Fruit fly (Drosophila melanogaster) ovary, adult (tissue): ENCODE results near the gene CG31121.

Experiments used
- CG17801 ChIP-seq: fragments of 200-800 bp; optimal IDR thresholded peaks from 2 replicates; lab custom pipeline; 2019; ENCODE audit warnings: missing biosample characterization, mild to moderate bottlenecking, missing genetic modification characterization, moderate library complexity; ENCODE audit not compliant: partially characterized antibody

Gene CG31121

DNA sequence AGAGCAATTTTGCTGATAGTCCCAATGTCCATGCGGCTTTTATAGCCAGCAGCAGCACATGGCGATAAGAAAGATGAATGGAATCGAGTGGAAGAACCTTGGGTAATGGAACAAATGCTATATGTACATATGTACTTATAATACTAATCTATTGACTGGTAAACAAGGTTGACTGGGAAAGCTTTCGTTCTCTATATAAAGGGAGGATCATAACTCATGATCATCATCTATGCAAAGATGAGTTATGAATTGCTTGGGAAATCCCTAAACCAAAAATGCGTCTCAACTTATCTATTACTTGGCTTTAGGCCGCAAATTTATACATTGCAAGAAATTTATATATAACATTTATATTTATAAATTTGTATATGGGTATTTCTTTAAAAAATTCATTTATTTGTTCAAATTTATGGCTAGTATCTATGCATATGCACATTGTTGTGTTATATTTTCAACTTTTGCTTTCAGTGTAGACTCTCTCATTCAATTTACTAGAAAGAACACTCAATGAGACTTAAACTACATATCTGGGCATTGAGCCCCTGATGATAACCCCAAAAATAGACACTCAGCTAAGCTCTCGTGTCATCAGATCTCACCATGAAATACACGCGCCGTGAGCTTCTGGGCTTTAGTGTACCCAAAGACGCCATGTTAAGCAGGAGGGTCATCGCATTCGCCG lies 29.5 kb downstream of the CG31121 start, which contains the start of the genes Srg1 and Elal:
Gene Srg1, minus strand, starts transcription at position 14 of the 682 bp plus-strand sequence.
Gene Elal, plus strand, starts transcription at position 632 of the 682 bp plus-strand sequence.
- no peak for TF ChIP-seq CG17801 (GFP tag; lab: Kevin White, UChicago)

DNA sequence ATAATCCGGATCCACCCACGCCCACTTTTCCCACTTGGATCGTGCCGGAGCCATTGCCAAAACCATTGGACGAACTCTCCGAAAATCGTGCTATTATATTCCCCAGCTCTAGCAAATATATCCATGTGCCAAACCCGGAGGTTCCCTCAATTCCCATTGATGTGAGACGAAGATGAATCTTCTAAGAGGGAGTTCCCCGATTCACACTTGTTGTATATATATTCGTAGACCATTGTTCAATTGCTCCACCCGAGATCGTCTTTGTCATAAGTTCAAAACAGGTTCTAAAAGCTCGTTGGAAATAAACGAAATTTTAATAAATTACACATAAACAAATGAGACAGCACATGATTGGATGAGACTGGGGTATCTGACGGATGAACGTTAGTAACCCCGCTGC lies 30.5 kb downstream of the CG31121 start:
- no peak for TF ChIP-seq CG17801 (GFP tag; lab: Kevin White, UChicago)

DNA sequence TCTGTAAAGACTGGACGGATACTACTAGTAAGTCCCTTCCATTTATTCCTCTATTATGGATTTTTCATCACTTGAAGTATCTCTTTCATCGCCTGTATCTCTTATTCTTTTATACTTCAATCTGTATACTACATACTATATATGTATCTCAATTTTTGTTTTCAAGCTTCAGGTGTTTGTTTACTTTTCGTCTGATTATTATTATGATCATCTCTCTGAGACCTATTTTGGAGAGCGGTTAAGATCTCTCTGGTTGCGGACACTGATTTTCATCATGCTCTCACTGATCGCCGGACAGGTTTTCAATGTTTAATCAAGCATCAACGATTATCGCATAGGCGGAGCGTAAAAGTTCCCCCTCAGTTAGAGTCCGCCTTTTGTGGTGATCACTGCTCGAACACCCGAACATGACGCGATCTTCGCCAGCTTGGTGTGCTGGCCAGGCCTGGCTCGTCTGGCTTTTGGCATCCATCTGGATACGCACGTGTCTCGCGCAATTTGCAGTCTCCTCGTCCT lies 31.8 kb downstream of the CG31121 start, which contains the start of gene CG7016:
Gene CG7016, plus strand, starts transcription at position 358 of the 516 bp plus-strand sequence.
- TF ChIP-seq CG17801 (GFP tag; lab: Kevin White, UChicago), result no peak

DNA sequence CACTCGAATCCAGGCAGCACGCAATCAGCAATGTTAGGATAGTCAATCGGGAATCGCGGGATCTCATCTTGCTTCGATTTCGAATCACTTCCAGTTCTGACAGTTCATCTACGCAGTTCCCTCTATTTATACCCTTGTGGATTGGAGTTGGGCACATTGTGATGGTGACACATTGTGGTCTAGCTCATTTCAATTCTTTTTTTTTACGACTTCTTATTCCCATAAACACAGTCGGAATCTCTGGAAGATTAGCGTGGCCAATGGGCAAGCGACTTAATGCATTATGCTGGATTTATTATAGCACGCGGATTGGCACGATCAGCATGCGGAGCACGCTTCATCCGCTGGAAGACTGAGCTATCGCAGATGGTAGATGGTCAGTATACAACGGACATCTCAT lies 32.3 kb downstream of the CG31121 start, which contains the start of gene CG13640:
Gene CG13640, minus strand, starts transcription at position 101 of the 400 bp plus-strand sequence.
- no peak for TF ChIP-seq CG17801 (GFP tag; lab: Kevin White, UChicago)

DNA sequence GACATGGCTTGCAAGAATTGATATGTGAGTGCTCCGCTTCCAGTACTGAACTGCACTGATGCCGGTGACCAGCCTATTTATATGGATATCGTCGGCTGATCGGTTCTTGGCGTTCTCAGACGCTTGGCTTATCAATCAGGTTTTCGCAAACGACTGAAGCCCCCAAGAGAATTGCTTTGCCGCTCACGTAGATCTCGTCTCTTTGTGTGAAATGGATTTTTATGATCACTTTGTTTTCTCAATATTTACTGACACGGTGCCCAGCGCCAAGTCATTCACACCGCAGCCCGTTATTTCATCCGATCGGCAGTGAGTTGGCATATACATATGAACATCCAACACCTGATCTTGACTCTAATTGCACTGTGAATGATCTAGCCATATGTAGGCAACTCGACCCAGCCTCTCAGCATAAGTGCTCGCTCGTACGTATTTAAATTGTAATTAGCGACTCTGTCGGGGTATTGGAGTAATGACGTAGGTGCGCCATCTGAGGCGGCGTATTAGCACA lies 34.0 kb downstream of the CG31121 start, which contains the start of gene CG13639:
Gene CG13639, minus strand, starts transcription at position 51 of the 511 bp plus-strand sequence.
- TF ChIP-seq CG17801 (GFP tag; lab: Kevin White, UChicago), result no peak

DNA sequence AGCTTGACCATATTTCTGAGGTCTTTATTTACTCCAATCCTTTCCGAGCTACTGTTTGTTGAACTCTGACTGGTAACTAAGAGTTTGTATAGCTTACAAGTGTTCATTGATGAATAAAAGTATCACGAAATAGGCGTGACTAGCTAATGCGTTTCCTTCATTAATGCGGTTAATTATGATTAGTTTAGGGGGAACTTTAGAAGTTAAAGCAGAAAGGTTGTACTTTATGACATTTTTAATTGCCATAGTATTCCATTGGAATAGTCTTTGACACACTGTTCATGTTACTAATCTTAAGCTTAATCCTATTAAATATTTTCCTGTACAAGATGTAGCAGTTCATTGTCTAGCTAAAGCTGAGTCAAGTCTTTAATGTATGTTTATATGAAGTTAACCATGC lies 34.7 kb downstream of the CG31121 start, which contains the start of gene ppk22:
Gene ppk22, minus strand, starts transcription at position 101 of the 400 bp plus-strand sequence.
- no peak for TF ChIP-seq CG17801 (GFP tag; lab: Kevin White, UChicago)

DNA sequence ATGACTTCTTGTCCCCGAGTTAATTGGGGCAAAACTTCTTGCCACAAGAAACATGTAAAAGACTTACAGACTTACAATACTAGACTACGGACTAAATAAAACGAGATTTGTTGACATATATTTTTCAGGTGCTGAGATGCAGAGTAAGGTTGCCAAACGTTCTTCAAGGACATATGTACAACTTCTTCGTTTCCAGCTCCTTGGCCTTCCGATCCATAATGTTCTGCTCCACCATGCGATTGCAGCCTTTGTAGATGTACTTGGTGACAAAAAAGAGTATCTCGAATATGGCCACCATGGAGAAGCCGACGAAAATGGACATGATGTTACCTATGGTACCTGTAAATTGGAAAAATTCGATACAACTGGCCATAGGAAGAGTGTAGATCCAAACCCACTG lies 36.9 kb downstream of the CG31121 start, which contains the start of gene CAH4:
Gene CAH4, minus strand, starts transcription at position 101 of the 400 bp plus-strand sequence.
- TF ChIP-seq CG17801 (GFP tag; lab: Kevin White, UChicago), result no peak

DNA sequence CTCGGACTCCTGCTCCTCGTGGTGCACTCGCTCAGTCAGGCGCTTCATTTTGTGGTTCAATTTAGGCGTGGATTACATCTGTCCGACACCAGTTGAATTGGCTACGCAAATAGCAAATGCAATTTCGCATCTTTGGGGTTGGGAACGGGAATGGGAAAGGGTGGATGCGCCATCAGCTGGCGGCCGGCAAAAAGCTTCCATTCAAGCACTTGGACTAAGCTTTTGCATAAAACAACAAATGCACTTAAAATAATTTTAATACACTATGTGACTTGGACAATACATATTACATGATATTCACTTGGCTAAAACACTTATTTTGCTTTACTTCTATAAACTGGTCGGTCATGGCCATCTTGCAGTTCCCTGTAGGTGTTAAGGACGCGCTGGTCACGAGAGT lies 38.3 kb downstream of the CG31121 start, which contains the start of gene HDAC11:
Gene HDAC11, minus strand, starts transcription at position 101 of the 400 bp plus-strand sequence.
- TF ChIP-seq CG17801 (GFP tag; lab: Kevin White, UChicago), result no peak

DNA sequence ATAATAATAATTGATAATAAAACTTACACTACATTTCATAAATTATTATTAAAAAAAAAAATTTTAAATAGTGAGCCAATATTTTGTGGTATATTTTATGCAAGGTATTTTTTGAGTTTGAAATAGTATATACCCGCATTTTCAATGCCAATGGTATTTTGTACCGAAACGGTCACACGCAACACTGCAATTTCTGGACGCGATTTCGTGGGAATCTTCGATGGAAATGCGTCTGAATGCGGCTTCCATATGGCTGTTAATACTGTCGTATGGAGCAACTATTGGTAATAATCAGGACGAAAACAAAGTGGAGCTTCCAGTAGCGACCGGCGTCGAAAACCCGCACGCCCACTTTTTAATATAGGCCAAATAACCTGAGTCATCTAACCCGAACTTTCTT lies 43.0 kb downstream of the CG31121 start, which contains the start of gene Nct:
Gene Nct, plus strand, starts transcription at position 173 of the 400 bp plus-strand sequence.
- peak; percentile 40 for TF ChIP-seq CG17801 (GFP tag; lab: Kevin White, UChicago)

DNA sequence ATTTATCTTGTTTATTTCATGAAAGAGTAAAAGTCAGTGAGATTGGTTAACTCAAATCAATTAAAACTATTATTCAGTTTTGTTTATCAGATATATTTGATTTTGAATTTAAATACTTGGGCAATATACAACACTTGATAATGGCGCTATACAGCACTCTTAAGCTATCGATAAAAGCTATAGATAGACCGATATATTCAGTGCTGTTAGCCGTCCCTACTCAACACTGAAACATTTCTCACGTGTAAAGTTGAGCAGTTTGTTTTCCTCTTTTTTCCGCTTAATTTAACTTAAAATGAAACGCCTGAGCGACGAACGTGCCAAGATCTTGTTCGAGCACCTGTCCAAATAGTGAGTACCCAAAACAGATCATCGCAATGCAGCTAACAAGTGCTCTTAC lies 44.0 kb downstream of the CG31121 start, which contains the start of gene CG7006:
Gene CG7006, plus strand, starts transcription at position 208 of the 400 bp plus-strand sequence.
- TF ChIP-seq CG17801 (GFP tag; lab: Kevin White, UChicago), result peak; percentile 74

DNA sequence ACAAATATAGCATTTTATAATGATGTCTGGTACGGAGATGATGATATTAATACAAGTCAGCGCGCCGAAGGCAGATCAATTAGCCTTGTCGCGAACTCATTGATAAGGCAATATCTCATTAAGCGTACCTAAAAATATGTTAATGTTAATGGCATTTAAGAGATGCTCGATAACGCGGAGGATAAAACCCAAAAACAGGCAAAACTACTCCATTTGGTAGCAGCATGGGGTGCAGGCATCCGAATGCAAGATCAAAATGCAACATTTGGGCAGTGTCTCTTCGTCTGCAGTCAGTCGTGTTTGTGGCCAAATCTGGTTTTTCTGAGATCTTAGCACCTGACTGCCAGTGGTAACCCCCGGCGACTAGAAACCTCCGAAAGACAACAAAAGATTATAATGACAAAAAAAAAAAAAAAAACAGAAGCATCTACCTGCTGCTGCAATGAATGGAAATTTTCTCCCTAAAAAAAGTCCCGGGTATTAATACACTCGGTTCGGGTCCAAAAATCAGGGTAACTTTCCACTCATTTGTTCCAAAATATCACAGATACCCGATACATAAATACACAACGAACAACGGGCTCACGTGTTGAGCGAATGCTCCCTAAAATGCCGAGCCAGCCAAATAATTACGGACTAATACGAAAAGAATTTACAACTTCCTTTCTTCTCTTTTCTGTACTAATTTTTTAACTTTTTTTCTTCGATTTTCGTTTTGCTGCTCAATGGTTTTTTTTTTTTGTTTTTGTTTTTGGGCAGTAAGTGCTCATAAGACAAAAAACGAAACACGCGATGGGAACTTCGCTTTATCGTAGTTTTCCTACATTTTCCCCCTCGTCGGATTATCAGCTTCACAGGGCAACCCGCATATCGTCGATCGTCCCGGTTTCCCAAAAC lies 48.2 kb downstream of the CG31121 start:
- TF ChIP-seq CG17801 (GFP tag; lab: Kevin White, UChicago), result peak; percentile 71

DNA sequence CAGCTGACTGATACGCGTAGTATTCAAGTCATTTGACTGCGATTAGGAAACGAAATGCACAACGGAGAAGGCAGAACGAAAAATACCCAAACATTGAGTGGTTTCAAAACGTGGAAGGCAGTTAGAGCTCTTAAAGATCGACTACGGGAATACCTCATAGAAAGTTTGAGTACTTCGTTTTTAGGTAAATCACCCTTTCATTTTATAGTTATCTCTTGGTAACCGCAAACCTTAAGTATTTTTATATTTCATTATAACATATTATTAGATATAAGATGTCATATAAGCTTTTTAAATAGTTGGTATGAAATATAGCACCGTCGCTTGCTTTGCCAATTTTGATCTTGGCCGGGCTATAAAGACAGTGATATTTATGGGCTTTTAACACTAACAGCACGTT lies 49.3 kb downstream of the CG31121 start:
- no peak for TF ChIP-seq CG17801 (GFP tag; lab: Kevin White, UChicago)

DNA sequence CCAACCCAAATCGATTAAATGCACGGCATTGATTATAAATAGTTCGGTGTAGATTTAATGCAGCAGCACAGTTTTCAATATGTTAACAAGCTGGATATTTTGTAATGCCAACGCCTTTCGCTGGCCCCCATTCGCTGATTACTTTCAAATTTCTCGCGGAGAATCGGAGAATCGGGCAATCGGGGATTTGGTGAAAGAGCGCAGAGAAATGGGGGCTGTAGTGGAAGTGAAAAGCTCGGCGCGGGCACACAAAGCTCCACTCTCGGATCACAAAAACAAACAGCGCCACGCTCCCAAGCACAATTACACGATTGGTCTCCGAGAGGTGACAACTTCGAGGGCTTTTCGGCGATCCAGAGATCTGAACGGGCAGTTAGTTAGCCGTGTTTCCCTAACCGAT lies 52.8 kb downstream of the CG31121 start, which contains the start of gene Esp:
Gene Esp, plus strand, starts transcription at position 301 of the 400 bp plus-strand sequence.
- TF ChIP-seq CG17801 (GFP tag; lab: Kevin White, UChicago), result no peak

DNA sequence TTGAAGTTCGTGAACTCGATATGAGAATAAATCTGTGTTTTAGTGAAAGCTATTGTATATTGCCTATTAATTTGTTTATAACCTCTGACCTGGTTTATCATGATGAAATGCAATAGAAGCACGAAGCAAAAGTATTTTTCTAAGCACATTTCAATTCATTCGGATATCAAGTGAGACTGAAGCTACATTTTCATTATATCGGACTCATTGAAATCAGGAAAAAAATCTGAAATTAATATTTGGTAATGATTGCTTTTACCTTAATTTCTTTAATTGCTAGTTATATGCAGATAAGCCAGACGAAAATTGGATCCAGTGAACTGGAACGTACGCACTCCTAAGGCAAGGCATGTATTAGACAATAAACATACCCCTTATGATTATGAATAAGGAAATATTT lies 53.3 kb downstream of the CG31121 start, which contains the start of gene CG33658:
Gene CG33658, minus strand, starts transcription at position 101 of the 400 bp plus-strand sequence.
- TF ChIP-seq CG17801 (GFP tag; lab: Kevin White, UChicago), result no peak
